Worm (Caenorhabditis elegans) whole organism, young adult: ENCODE measurements around the gene Y55D5A.4.

Experiments
- B0019.2 ChIP-seq: fragments of 200-800 bp; sonication (Bioruptor generic); conservative IDR thresholded peaks from 2 replicates; pipeline ENCODE4 v1.3.6; 2022; ENCODE audit warnings: missing genetic modification reagents, missing genetic modification characterization, missing compliant biosample characterization
- F33H1.4 ChIP-seq: fragments of 200-800 bp; sonication (Bioruptor generic); IDR thresholded peaks from 2 replicates; pipeline ENCODE4 v1.3.6; 2022; ENCODE audit warnings: missing genetic modification reagents, missing genetic modification characterization, missing compliant biosample characterization
- F39B2.1 ChIP-seq: fragments of 200-800 bp; sonication (Bioruptor generic); IDR thresholded peaks from 2 replicates; pipeline ENCODE4 v1.3.6; 2022; ENCODE audit warnings: missing genetic modification reagents, missing genetic modification characterization, missing compliant biosample characterization
- F52B5.7 ChIP-seq: sonication (generic microtip); optimal IDR thresholded peaks from 2 replicates; lab custom pipeline; 2016; ENCODE audit warnings: mild to moderate bottlenecking, missing genetic modification characterization, missing compliant biosample characterization
- F55B11.4 ChIP-seq: sonication (generic microtip); optimal IDR thresholded peaks from 2 replicates; lab custom pipeline; 2016; ENCODE audit warnings: missing compliant biosample characterization, missing genetic modification characterization, borderline replicate concordance; ENCODE audit not compliant: insufficient read depth
- F57A8.1 ChIP-seq: fragments of 200-800 bp; sonication (Bioruptor generic); optimal IDR thresholded peaks from 2 replicates; lab custom pipeline; 2018; ENCODE audit warnings: mild to moderate bottlenecking, missing genetic modification characterization, moderate library complexity, missing compliant biosample characterization
- K11D2.4 ChIP-seq: fragments of 200-800 bp; sonication (Bioruptor generic); IDR thresholded peaks from 2 replicates; pipeline ENCODE4 v1.3.6; 2022; ENCODE audit warnings: missing genetic modification reagents, missing genetic modification characterization, missing compliant biosample characterization
- T07F8.4 ChIP-seq: sonication (generic microtip); optimal IDR thresholded peaks from 2 replicates; lab custom pipeline; 2016; ENCODE audit warnings: mild to moderate bottlenecking, missing genetic modification characterization, moderate library complexity, missing compliant biosample characterization
- Y67H2A.10 ChIP-seq: fragments of 200-800 bp; sonication (Bioruptor generic); conservative IDR thresholded peaks from 2 replicates; pipeline ENCODE4 v1.3.6; 2022; ENCODE audit warnings: missing genetic modification reagents, missing genetic modification characterization, missing compliant biosample characterization
- ama-1 ChIP-seq, 3 experiments: fragments of 150-350 bp in 1 of 3; sonication (generic microtip) in 2 of 3; optimal IDR thresholded peaks; 2 replicates each; lab custom pipeline; 2014 to 2018; ENCODE audit warnings: missing biosample characterization in 2 of 3, missing genetic modification characterization in 2 of 3, missing genetic modification reagents in 2 of 3
- aptf-2 ChIP-seq: fragments of 200-800 bp; sonication (Bioruptor generic); conservative IDR thresholded peaks from 2 replicates; pipeline ENCODE4 v1.3.6; 2022; ENCODE audit warnings: missing genetic modification reagents, missing genetic modification characterization, missing compliant biosample characterization
- atf-7 ChIP-seq: sonication (generic microtip); optimal IDR thresholded peaks from 2 replicates; lab custom pipeline; 2017; ENCODE audit warnings: mild to moderate bottlenecking, missing genetic modification characterization, missing compliant biosample characterization
- attf-5 ChIP-seq: fragments of 200-800 bp; sonication (Bioruptor generic); optimal IDR thresholded peaks from 2 replicates; lab custom pipeline; 2018; ENCODE audit warnings: mild to moderate bottlenecking, missing genetic modification characterization, missing compliant biosample characterization
- ccch-3 ChIP-seq: fragments of 200-800 bp; sonication (Bioruptor generic); optimal IDR thresholded peaks from 2 replicates; lab custom pipeline; 2018; ENCODE audit warnings: mild to moderate bottlenecking, missing genetic modification characterization, missing compliant biosample characterization
- cebp-1 ChIP-seq, 2 experiments: fragments of 200-800 bp in 1 of 2; sonication (Bioruptor generic) in 1 of 2; sonication (generic microtip) in 1 of 2; IDR thresholded peaks in 1 of 2; optimal IDR thresholded peaks in 1 of 2; 2 replicates each; pipeline versions ENCODE4 v1.3.6 to Lab custom; 2017 to 2022; ENCODE audit warnings: missing compliant biosample characterization in 2 of 2, missing genetic modification characterization in 2 of 2, mild to moderate bottlenecking in 1 of 2, missing genetic modification reagents in 1 of 2, moderate library complexity in 1 of 2
- ceh-100 ChIP-seq: fragments of 200-800 bp; sonication (Bioruptor generic); IDR thresholded peaks from 2 replicates; pipeline ENCODE4 v1.3.6; 2022; ENCODE audit warnings: missing genetic modification reagents, missing genetic modification characterization, missing compliant biosample characterization
- ceh-79 ChIP-seq: sonication (generic microtip); optimal IDR thresholded peaks from 2 replicates; lab custom pipeline; 2017; ENCODE audit warnings: mild to moderate bottlenecking, missing genetic modification characterization, missing compliant biosample characterization
- chd-7 ChIP-seq: sonication (generic microtip); optimal IDR thresholded peaks from 2 replicates; lab custom pipeline; 2016; ENCODE audit warnings: mild to moderate bottlenecking, missing genetic modification characterization, moderate library complexity, missing compliant biosample characterization
- dox-1 ChIP-seq: fragments of 200-800 bp; sonication (Bioruptor generic); IDR thresholded peaks from 2 replicates; pipeline ENCODE4 v1.3.6; 2022; ENCODE audit warnings: missing genetic modification reagents, missing genetic modification characterization, missing compliant biosample characterization
- efl-1 ChIP-seq: fragments of 150-350 bp; optimal IDR thresholded peaks from 2 replicates; lab custom pipeline; 2014; ENCODE audit warnings: missing biosample characterization, missing genetic modification reagents, missing genetic modification characterization
- egrh-3 ChIP-seq: fragments of 200-800 bp; sonication (Bioruptor generic); IDR thresholded peaks from 2 replicates; pipeline ENCODE4 v1.3.6; 2022; ENCODE audit warnings: missing genetic modification reagents, missing genetic modification characterization, missing compliant biosample characterization
- him-1 ChIP-seq: sonication (generic microtip); optimal IDR thresholded peaks from 2 replicates; lab custom pipeline; 2016; ENCODE audit warnings: missing genotype, missing genetic modification reagents, missing genetic modification characterization, missing compliant biosample characterization
- hlh-26 ChIP-seq: fragments of 200-800 bp; sonication (Bioruptor generic); conservative IDR thresholded peaks from 2 replicates; pipeline ENCODE4 v1.3.6; 2022; ENCODE audit warnings: missing genetic modification reagents, missing genetic modification characterization, missing compliant biosample characterization
- hmg-1.2 ChIP-seq: fragments of 200-800 bp; sonication (Bioruptor generic); IDR thresholded peaks from 2 replicates; pipeline ENCODE4 v1.3.6; 2022; ENCODE audit warnings: missing genetic modification reagents, missing genetic modification characterization, missing compliant biosample characterization
- lag-1 ChIP-seq: fragments of 200-800 bp; sonication (Bioruptor generic); IDR thresholded peaks from 2 replicates; pipeline ENCODE4 v1.3.6; 2022; ENCODE audit warnings: missing genetic modification reagents, missing genetic modification characterization, missing compliant biosample characterization
- lin-26 ChIP-seq: fragments of 200-800 bp; sonication (Bioruptor generic); IDR thresholded peaks from 2 replicates; pipeline ENCODE4 v1.3.6; 2022; ENCODE audit warnings: missing genetic modification reagents, missing genetic modification characterization, missing compliant biosample characterization
- lin-35 ChIP-seq, 3 experiments: fragments of 150-350 bp in 2 of 3; sonication (generic microtip) in 1 of 3; optimal IDR thresholded peaks; 2 replicates each; lab custom pipeline; 2014 to 2018; ENCODE audit warnings: missing biosample characterization in 3 of 3, missing genetic modification characterization in 3 of 3, missing genetic modification reagents in 3 of 3
- lin-40 ChIP-seq: sonication (generic microtip); optimal IDR thresholded peaks from 2 replicates; lab custom pipeline; 2016; ENCODE audit warnings: missing genetic modification characterization, mild to moderate bottlenecking, missing compliant biosample characterization, missing genotype, missing genetic modification reagents
- lsy-27 ChIP-seq: sonication (generic microtip); optimal IDR thresholded peaks from 2 replicates; lab custom pipeline; 2017; ENCODE audit warnings: missing genetic modification characterization, mild to moderate bottlenecking, missing compliant biosample characterization, antibody characterized with exemption, missing genotype, borderline replicate concordance; ENCODE audit not compliant: insufficient read depth
- madf-3 ChIP-seq: fragments of 200-800 bp; sonication (Bioruptor generic); IDR thresholded peaks from 2 replicates; pipeline ENCODE4 v1.3.6; 2022; ENCODE audit warnings: missing genetic modification reagents, missing genetic modification characterization, missing compliant biosample characterization
- nfya-2 ChIP-seq: fragments of 200-800 bp; sonication (Bioruptor generic); IDR thresholded peaks from 2 replicates; pipeline ENCODE4 v1.3.6; 2022; ENCODE audit warnings: missing genetic modification reagents, missing genetic modification characterization, missing compliant biosample characterization
- nhr-27 ChIP-seq: fragments of 200-800 bp; sonication (Bioruptor generic); optimal IDR thresholded peaks from 2 replicates; lab custom pipeline; 2018; ENCODE audit warnings: mild to moderate bottlenecking, missing genetic modification characterization, moderate library complexity, missing compliant biosample characterization
- nhr-80 ChIP-seq: sonication (generic microtip); optimal IDR thresholded peaks from 2 replicates; lab custom pipeline; 2016; ENCODE audit warnings: missing genetic modification characterization, missing compliant biosample characterization
- rcor-1 ChIP-seq: fragments of 200-800 bp; sonication (Bioruptor generic); IDR thresholded peaks from 2 replicates; pipeline ENCODE4 v1.3.6; 2022; ENCODE audit warnings: missing genetic modification reagents, missing genetic modification characterization, missing compliant biosample characterization
- rpc-1 ChIP-seq, 2 experiments: fragments of 150-350 bp in 1 of 2; sonication (generic microtip) in 1 of 2; optimal IDR thresholded peaks; 2 replicates each; lab custom pipeline; 2014 to 2018; ENCODE audit warnings: missing biosample characterization in 1 of 2, missing genetic modification characterization in 1 of 2, missing genetic modification reagents in 1 of 2, missing genotype in 1 of 2
- sptf-2 ChIP-seq: fragments of 200-800 bp; sonication (Bioruptor generic); optimal IDR thresholded peaks from 2 replicates; lab custom pipeline; 2018; ENCODE audit warnings: mild to moderate bottlenecking, missing genetic modification characterization, missing compliant biosample characterization
- tlf-1 ChIP-seq: fragments of 200-800 bp; sonication (Bioruptor generic); optimal IDR thresholded peaks from 2 replicates; lab custom pipeline; 2018; ENCODE audit warnings: mild to moderate bottlenecking, missing genetic modification characterization, missing compliant biosample characterization
- unc-130 ChIP-seq: sonication (generic microtip); optimal IDR thresholded peaks from 2 replicates; lab custom pipeline; 2016; ENCODE audit warnings: missing genetic modification reagents, missing genetic modification characterization, missing compliant biosample characterization
- unc-62 ChIP-seq: fragments of 150-350 bp; optimal IDR thresholded peaks from 2 replicates; lab custom pipeline; 2014; ENCODE audit warnings: missing biosample characterization, missing genetic modification reagents, missing genetic modification characterization
- xnd-1 ChIP-seq: sonication (generic microtip); optimal IDR thresholded peaks from 2 replicates; lab custom pipeline; 2016; ENCODE audit warnings: missing genotype, missing genetic modification reagents, missing genetic modification characterization, missing compliant biosample characterization
- ztf-25 ChIP-seq: fragments of 200-800 bp; sonication (Bioruptor generic); IDR thresholded peaks from 2 replicates; pipeline ENCODE4 v1.3.6; 2022; ENCODE audit warnings: missing genetic modification reagents, missing genetic modification characterization, missing compliant biosample characterization
- ztf-28 ChIP-seq: fragments of 200-800 bp; sonication (Bioruptor generic); IDR thresholded peaks from 2 replicates; pipeline ENCODE4 v1.3.6; 2022; ENCODE audit warnings: missing genetic modification reagents, missing genetic modification characterization, missing compliant biosample characterization
- ztf-3 ChIP-seq: fragments of 200-800 bp; sonication (Bioruptor generic); optimal IDR thresholded peaks from 2 replicates; lab custom pipeline; 2018; ENCODE audit warnings: mild to moderate bottlenecking, missing genetic modification characterization, missing compliant biosample characterization

The Y55D5A.4 gene

DNA sequence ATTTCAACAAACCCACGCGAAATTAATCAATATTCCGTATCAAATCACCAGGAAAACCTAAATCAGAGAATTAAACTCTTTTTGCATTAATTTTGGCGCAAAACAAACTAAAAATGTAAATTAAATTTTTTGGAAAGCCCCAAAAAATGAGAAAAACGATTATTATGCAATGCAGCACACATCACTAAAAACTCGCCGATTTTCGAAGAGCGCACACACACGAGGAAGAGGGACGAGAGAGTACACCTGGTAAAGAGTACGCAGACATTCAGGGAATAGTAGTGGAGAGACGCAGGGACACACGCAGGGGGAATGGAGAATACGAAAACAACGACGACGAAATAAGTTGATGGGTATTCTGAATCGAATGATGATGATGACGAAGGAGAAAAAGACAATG lies 46.1 kb upstream of the Y55D5A.4 start (continued):
- TF ChIP-seq nhr-80 (tag; lab: Kevin White, UChicago) (peak; percentile 27), ztf-28 (GFP tag; lab: Robert Waterston, UW) (no peak), ceh-100 (no peak), lin-35 (GFP tag; optimal IDR thresholded peaks at IDR 0.05; lab: Kevin White, UChicago) (peak in 1 of 3 experiments; percentile 34), ccch-3 (GFP tag; lab: Kevin White, UChicago) (no peak), rcor-1 (no peak), nhr-27 (tag; lab: Kevin White, UChicago) (no peak), lin-26 (GFP tag; lab: Robert Waterston, UW) (0 out of 2 replicates have a peak, but pooled peaks have one; percentile 31), B0019.2 (GFP tag; lab: Robert Waterston, UW) (no peak), atf-7 (tag; lab: Kevin White, UChicago) (no peak), madf-3 (GFP tag; lab: Robert Waterston, UW) (no peak), lin-40 (tag; lab: Kevin White, UChicago) (peak; percentile 35), aptf-2 (GFP tag; lab: Robert Waterston, UW) (no peak), T07F8.4 (tag; lab: Kevin White, UChicago) (no peak), F52B5.7 (tag; lab: Kevin White, UChicago) (no peak), ztf-3 (no peak), Y67H2A.10 (GFP tag; lab: Robert Waterston, UW) (no peak), hmg-1.2 (peak; percentile 97), him-1 (tag; lab: Kevin White, UChicago) (no peak), rpc-1 (optimal IDR thresholded peaks at IDR 0.05; lab: Kevin White, UChicago) (no peak), rpc-1 (tag; optimal IDR thresholded peaks at IDR 0.05; lab: Kevin White, UChicago) (no peak), lsy-27 (tag; lab: Kevin White, UChicago) (no peak), xnd-1 (tag; lab: Kevin White, UChicago) (no peak), F33H1.4 (no peak), nfya-2 (GFP tag; lab: Robert Waterston, UW) (no peak), dox-1 (GFP tag; lab: Robert Waterston, UW) (no peak), F57A8.1 (GFP tag; lab: Kevin White, UChicago) (no peak), chd-7 (no peak), efl-1 (GFP tag; lab: Kevin White, UChicago) (no peak), lag-1 (GFP tag; lab: Robert Waterston, UW) (no peak), F39B2.1 (GFP tag; lab: Robert Waterston, UW) (no peak), unc-130 (no peak), ztf-25 (GFP tag; lab: Robert Waterston, UW) (no peak), ama-1 (optimal IDR thresholded peaks at IDR 0.05; lab: Kevin White, UChicago) (peak; percentile 51), ama-1 (GFP tag; optimal IDR thresholded peaks at IDR 0.05; lab: Kevin White, UChicago) (no peak), tlf-1 (GFP tag; lab: Kevin White, UChicago) (no peak), sptf-2 (no peak), F55B11.4 (no peak), unc-62 (GFP tag; lab: Kevin White, UChicago) (no peak), ceh-79 (no peak)

DNA sequence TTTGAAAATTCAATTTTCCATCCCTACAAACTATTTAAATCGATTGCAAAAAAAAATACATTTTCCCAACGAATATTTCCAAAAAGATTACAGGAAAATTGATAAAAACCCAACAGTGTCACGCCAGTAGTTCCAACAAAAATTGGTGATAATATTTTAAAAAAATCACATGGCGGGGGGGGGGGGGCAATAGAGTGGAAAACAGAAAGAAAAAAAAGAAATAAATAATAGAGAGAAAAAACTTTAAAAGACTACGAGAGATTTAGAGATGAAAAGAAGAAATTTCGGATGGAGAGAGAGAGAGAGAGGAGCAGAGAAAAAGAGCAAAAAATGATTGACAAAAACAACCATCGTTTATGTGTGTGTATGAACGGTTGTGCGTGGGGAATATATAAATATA lies 44.6 kb upstream of the Y55D5A.4 start:
- TF ChIP-seq cebp-1 (GFP tag; IDR thresholded peaks at IDR 0.05; lab: Robert Waterston, UW) = no peak
- TF ChIP-seq cebp-1 (tag; optimal IDR thresholded peaks at IDR 0.05; lab: Kevin White, UChicago) = peak; percentile 47
- TF ChIP-seq hmg-1.2 = peak; percentile 38; the same call in 1 of the 2 replicates
- TF ChIP-seq hlh-26 = no peak
- peak; percentile 59 for TF ChIP-seq attf-5 (GFP tag; lab: Kevin White, UChicago)
- TF ChIP-seq K11D2.4 (GFP tag; lab: Robert Waterston, UW) = no peak
- TF ChIP-seq egrh-3 = peak; percentile 56
- peak; percentile 58 for TF ChIP-seq nhr-80 (tag; lab: Kevin White, UChicago)
